Worm (Caenorhabditis elegans): ENCODE data around the gene Y94H6A.7.
A peak's percentile ranks its signal among the peaks of the same experiment; 100 is the strongest.
"Not testable (repeated sequence)": the region's sequence is repeated elsewhere in the genome, so short reads cannot be mapped to it uniquely, and the experiment has no call there.

Gene Y94H6A.7

ce11 chrIV:2740035-2740434 is 23.7 kb upstream of the Y94H6A.7 start:
- peak; percentile 88; the same call in 1 of the 2 replicates for TF ChIP-seq zip-11 (GFP tag; IDR thresholded peaks at IDR 0.05)
- TF ChIP-seq nhr-41 (GFP tag; IDR thresholded peaks at IDR 0.05): peak; percentile 92
- TF ChIP-seq madf-5 (GFP tag; IDR thresholded peaks at IDR 0.05): peak; percentile 90 to 93
- TF ChIP-seq daf-8 (GFP tag; IDR thresholded peaks at IDR 0.05): peak; percentile 21; the same call in 1 of the 2 replicates
- peak; percentile 65 for TF ChIP-seq dmd-6 (GFP tag; IDR thresholded peaks at IDR 0.05)
- peak; percentile 84 for TF ChIP-seq snpc-1.2 (GFP tag; IDR thresholded peaks at IDR 0.05)
- TF ChIP-seq pha-4 (GFP tag; IDR thresholded peaks at IDR 0.05): peak; percentile 94
- not testable (repeated sequence) for TF ChIP-seq pha-4 (tag; optimal IDR thresholded peaks at IDR 0.05)
- TF ChIP-seq T26A8.4 (GFP tag; IDR thresholded peaks at IDR 0.05): peak; percentile 78
- TF ChIP-seq dmd-8 (GFP tag; IDR thresholded peaks at IDR 0.05): peak; percentile 99
- TF ChIP-seq lin-29 (GFP tag; IDR thresholded peaks at IDR 0.05): peak; percentile 79
- TF ChIP-seq mxl-2 (GFP tag; conservative IDR thresholded peaks at IDR 0.05): peak; percentile 81
- peak; percentile 92 for TF ChIP-seq D1046.2 (GFP tag; IDR thresholded peaks at IDR 0.05)
- peak; percentile 73; the same call in 1 of the 2 replicates for TF ChIP-seq ceh-20 (GFP tag; IDR thresholded peaks at IDR 0.05)
- peak; percentile 85 for TF ChIP-seq lin-38 (GFP tag; IDR thresholded peaks at IDR 0.05)
- peak; percentile 99 for TF ChIP-seq lim-7 (GFP tag; IDR thresholded peaks at IDR 0.05)
- TF ChIP-seq Y105C5A.15 (GFP tag; IDR thresholded peaks at IDR 0.05): peak; percentile 95
- TF ChIP-seq ctbp-1 (GFP tag; IDR thresholded peaks at IDR 0.05): peak; percentile 90
- TF ChIP-seq zfp-3 (GFP tag; conservative IDR thresholded peaks at IDR 0.05): peak; percentile 33; the same call in 1 of the 2 replicates
- TF ChIP-seq hmg-1.1 (GFP tag; IDR thresholded peaks at IDR 0.05): peak; percentile 88
- TF ChIP-seq nhr-42 (GFP tag; IDR thresholded peaks at IDR 0.05): peak; percentile 79
- peak; percentile 84 for TF ChIP-seq Y48G9A.11 (GFP tag; IDR thresholded peaks at IDR 0.05)
- TF ChIP-seq madf-9 (GFP tag; conservative IDR thresholded peaks at IDR 0.05): peak; percentile 90
- TF ChIP-seq tra-1 (GFP tag; IDR thresholded peaks at IDR 0.05): peak; percentile 89
- peak; percentile 97 for TF ChIP-seq egl-43 (GFP tag; IDR thresholded peaks at IDR 0.05)
- peak; percentile 98 for TF ChIP-seq F44E2.7 (GFP tag; IDR thresholded peaks at IDR 0.05)
- TF ChIP-seq mdt-29 (GFP tag; IDR thresholded peaks at IDR 0.05): peak; percentile 81
- TF ChIP-seq vab-7 (GFP tag; IDR thresholded peaks at IDR 0.05): peak; percentile 97
- TF ChIP-seq F26F4.8 (GFP tag; conservative IDR thresholded peaks at IDR 0.05): peak; percentile 97
- TF ChIP-seq saeg-2 (GFP tag; IDR thresholded peaks at IDR 0.05): peak; percentile 85
- TF ChIP-seq Y75B8A.6 (GFP tag; IDR thresholded peaks at IDR 0.05): peak; percentile 72; the same call in 1 of the 2 replicates
- TF ChIP-seq php-3 (GFP tag; IDR thresholded peaks at IDR 0.05): peak; percentile 81
- peak; percentile 87 for TF ChIP-seq ZK337.2 (GFP tag; IDR thresholded peaks at IDR 0.05)
- peak; percentile 88 for TF ChIP-seq ceh-44 (GFP tag; IDR thresholded peaks at IDR 0.05)
- TF ChIP-seq lin-1 (GFP tag; IDR thresholded peaks at IDR 0.05): peak; percentile 89
- TF ChIP-seq arid-1 (GFP tag; conservative IDR thresholded peaks at IDR 0.05): peak; percentile 92

- TF ChIP-seq daf-19 (GFP tag; conservative IDR thresholded peaks at IDR 0.05) (no peak), unc-39 (tag; optimal IDR thresholded peaks at IDR 0.05) (no peak), ctbp-1 (GFP tag; IDR thresholded peaks at IDR 0.05) (no peak), ceh-28 (tag; optimal IDR thresholded peaks at IDR 0.05) (no peak), jun-1 (tag; optimal IDR thresholded peaks at IDR 0.05) (no peak), vab-7 (GFP tag; IDR thresholded peaks at IDR 0.05) (no peak), daf-8 (GFP tag; IDR thresholded peaks at IDR 0.05) (no peak)
Measured at ce11 chrIV:2738466-2738865, 22.1 kb upstream of the Y94H6A.7 start.

Measured in whole organism, L4 larva.